Fruit fly (Drosophila melanogaster) whole organism, embryonic: ENCODE measurements around the gene egh.

Source experiments
- Antp ChIP-seq: fragments of 200-800 bp; sonication (Bioruptor generic); optimal IDR thresholded peaks from 3 replicates; lab custom pipeline; 2016; ENCODE audit warnings: missing biosample characterization, missing genetic modification characterization
- Atf6 ChIP-seq: fragments of 200-800 bp; sonication (Bioruptor generic); IDR thresholded peaks from 2 replicates; pipeline ENCODE4 v1.3.6; 2022; ENCODE audit warnings: missing biosample characterization, missing genetic modification characterization
- B-H1 ChIP-seq: fragments of 200-800 bp; sonication (Bioruptor generic); IDR thresholded peaks from 3 replicates; pipeline ENCODE4 v1.3.6; 2022; ENCODE audit warnings: missing biosample characterization, missing genetic modification characterization
- Blimp-1 ChIP-seq: fragments of 200-800 bp; sonication (Bioruptor generic); optimal IDR thresholded peaks from 3 replicates; lab custom pipeline; 2018; ENCODE audit warnings: missing biosample characterization, missing genetic modification characterization, mild to moderate bottlenecking, moderate library complexity, missing genetic modification reagents
- CG10267 ChIP-seq: fragments of 200-800 bp; sonication (Bioruptor generic); optimal IDR thresholded peaks from 2 replicates; lab custom pipeline; 2018; ENCODE audit warnings: missing biosample characterization, mild to moderate bottlenecking, missing genetic modification characterization, moderate library complexity
- CG10274 ChIP-seq: fragments of 200-800 bp; sonication (Bioruptor generic); optimal IDR thresholded peaks from 3 replicates; lab custom pipeline; 2017; ENCODE audit warnings: missing biosample characterization, mild to moderate bottlenecking, missing genetic modification characterization
- CG11085 ChIP-seq: fragments of 200-800 bp; sonication (Bioruptor generic); IDR thresholded peaks from 2 replicates; pipeline ENCODE4 v1.3.6; 2022; ENCODE audit warnings: missing biosample characterization, missing genetic modification characterization
- CG11093 ChIP-seq: fragments of 200-800 bp; sonication (Bioruptor generic); IDR thresholded peaks from 3 replicates; pipeline ENCODE4 v1.3.6; 2022; ENCODE audit warnings: missing biosample characterization, missing genetic modification characterization
- CG11247 ChIP-seq: fragments of 200-800 bp; sonication (Bioruptor generic); IDR thresholded peaks from 2 replicates; pipeline ENCODE4 v1.3.6; 2022; ENCODE audit warnings: missing biosample characterization, missing genetic modification characterization
- CG13287 ChIP-seq: fragments of 200-800 bp; sonication (Bioruptor generic); IDR thresholded peaks from 2 replicates; pipeline ENCODE4 v1.3.6; 2022; ENCODE audit warnings: missing biosample characterization, missing genetic modification characterization; ENCODE audit not compliant: partially characterized antibody
- CG16813 ChIP-seq: fragments of 200-800 bp; sonication (Bioruptor generic); IDR thresholded peaks from 3 replicates; pipeline ENCODE4 v1.3.6; 2022; ENCODE audit warnings: missing biosample characterization, missing genetic modification characterization; ENCODE audit not compliant: partially characterized antibody
- CG1832 ChIP-seq: fragments of 200-800 bp; sonication (Bioruptor generic); optimal IDR thresholded peaks from 2 replicates; lab custom pipeline; 2017; ENCODE audit warnings: missing biosample characterization, mild to moderate bottlenecking, missing genetic modification characterization, inconsistent platforms
- CG18599 ChIP-seq: fragments of 200-800 bp; sonication (Bioruptor generic); optimal IDR thresholded peaks from 3 replicates; lab custom pipeline; 2017; ENCODE audit warnings: missing biosample characterization, missing genetic modification characterization, mild to moderate bottlenecking, moderate library complexity, missing genetic modification reagents
- CG34376 ChIP-seq: fragments of 200-800 bp; sonication (Bioruptor generic); optimal IDR thresholded peaks from 2 replicates; lab custom pipeline; 2018; ENCODE audit warnings: missing biosample characterization, mild to moderate bottlenecking, missing genetic modification characterization
- CG3995 ChIP-seq: fragments of 200-800 bp; sonication (Bioruptor generic); optimal IDR thresholded peaks from 3 replicates; lab custom pipeline; 2016; ENCODE audit warnings: missing biosample characterization, missing genetic modification characterization
- CG6791 ChIP-seq: fragments of 200-800 bp; sonication (Bioruptor generic); IDR thresholded peaks from 3 replicates; pipeline ENCODE4 v1.3.6; 2022; ENCODE audit warnings: missing biosample characterization, missing genetic modification characterization; ENCODE audit not compliant: partially characterized antibody
- CG7745 ChIP-seq: fragments of 200-800 bp; sonication (Bioruptor generic); optimal IDR thresholded peaks from 2 replicates; lab custom pipeline; 2018; ENCODE audit warnings: missing biosample characterization, mild to moderate bottlenecking, missing genetic modification characterization, moderate library complexity
- Camta ChIP-seq: fragments of 200-800 bp; sonication (Bioruptor generic); optimal IDR thresholded peaks from 2 replicates; lab custom pipeline; 2016; ENCODE audit warnings: missing biosample characterization, missing genetic modification characterization
- Dref ChIP-seq: fragments of 200-800 bp; sonication (Bioruptor generic); IDR thresholded peaks from 2 replicates; pipeline ENCODE4 v1.3.6; 2022; ENCODE audit warnings: missing biosample characterization, missing genetic modification characterization
- Fer1 ChIP-seq: fragments of 200-800 bp; sonication (Bioruptor generic); optimal IDR thresholded peaks from 2 replicates; lab custom pipeline; 2017; ENCODE audit warnings: missing biosample characterization, mild to moderate bottlenecking, missing genetic modification characterization
- H15 ChIP-seq: fragments of 200-800 bp; sonication (Bioruptor generic); IDR thresholded peaks from 3 replicates; pipeline ENCODE4 v1.3.6; 2022; ENCODE audit warnings: missing biosample characterization, missing genetic modification characterization
- H2.0 ChIP-seq: fragments of 200-800 bp; sonication (Bioruptor generic); IDR thresholded peaks from 2 replicates; pipeline ENCODE4 v1.3.6; 2022; ENCODE audit warnings: missing biosample characterization, missing genetic modification characterization
- HLHmδ ChIP-seq: fragments of 200-800 bp; sonication (Bioruptor generic); optimal IDR thresholded peaks from 2 replicates; lab custom pipeline; 2018; ENCODE audit warnings: missing biosample characterization, mild to moderate bottlenecking, missing genetic modification characterization, moderate library complexity
- Med ChIP-seq: fragments of 200-800 bp; sonication (Bioruptor generic); peaks from one replicate; lab custom pipeline; 2016; ENCODE audit warnings: missing biosample characterization, missing genetic modification characterization, mild to moderate bottlenecking, inconsistent platforms, moderate library complexity
- NC2β ChIP-seq: fragments of 200-800 bp; sonication (Bioruptor generic); optimal IDR thresholded peaks from 2 replicates; lab custom pipeline; 2016; ENCODE audit warnings: missing biosample characterization, missing genetic modification characterization
- NK7.1 ChIP-seq: fragments of 200-800 bp; sonication (Bioruptor generic); optimal IDR thresholded peaks from 3 replicates; lab custom pipeline; 2016; ENCODE audit warnings: missing biosample characterization, missing genetic modification characterization
- Nf-YB ChIP-seq: fragments of 200-800 bp; sonication (Bioruptor generic); optimal IDR thresholded peaks from 3 replicates; lab custom pipeline; 2019; ENCODE audit warnings: missing biosample characterization, mild to moderate bottlenecking, missing genetic modification characterization, moderate library complexity
- Poxn ChIP-seq: fragments of 200-800 bp; sonication (Bioruptor generic); IDR thresholded peaks from 2 replicates; pipeline ENCODE4 v1.3.6; 2022; ENCODE audit warnings: missing biosample characterization, missing genetic modification characterization
- Ptx1 ChIP-seq: fragments of 200-800 bp; sonication (Bioruptor generic); IDR thresholded peaks from 2 replicates; pipeline ENCODE4 v1.3.6; 2022; ENCODE audit warnings: missing biosample characterization, missing genetic modification characterization
- br ChIP-seq: fragments of >200 bp; optimal IDR thresholded peaks from 2 replicates; lab custom pipeline; 2017
- cg ChIP-seq: fragments of 200-800 bp; sonication (Bioruptor generic); optimal IDR thresholded peaks from 3 replicates; lab custom pipeline; 2019; ENCODE audit warnings: missing biosample characterization, mild to moderate bottlenecking, missing genetic modification characterization, moderate library complexity
- cwo ChIP-seq: fragments of 200-800 bp; sonication (Bioruptor generic); optimal IDR thresholded peaks from 3 replicates; lab custom pipeline; 2017; ENCODE audit warnings: missing biosample characterization, missing genetic modification characterization, mild to moderate bottlenecking, moderate library complexity, missing genetic modification reagents
- dysf ChIP-seq: fragments of 200-800 bp; sonication (Bioruptor generic); IDR thresholded peaks from 3 replicates; pipeline ENCODE4 v1.3.6; 2022; ENCODE audit warnings: missing biosample characterization, missing genetic modification characterization
- grau ChIP-seq: fragments of 200-800 bp; optimal IDR thresholded peaks from 3 replicates; lab custom pipeline; 2019; ENCODE audit warnings: missing biosample characterization, mild to moderate bottlenecking, missing genetic modification characterization, moderate library complexity
- knrl ChIP-seq: fragments of 200-800 bp; sonication (Bioruptor generic); IDR thresholded peaks from 3 replicates; pipeline ENCODE4 v1.3.6; 2022; ENCODE audit warnings: missing biosample characterization, missing genetic modification characterization; ENCODE audit not compliant: partially characterized antibody
- otp ChIP-seq: fragments of 200-800 bp; sonication (Bioruptor generic); IDR thresholded peaks from 3 replicates; pipeline ENCODE4, ENCODE4 v1.3.6; 2022; ENCODE audit warnings: missing biosample characterization, missing genetic modification characterization
- pros ChIP-seq: fragments of 200-800 bp; sonication (Bioruptor generic); optimal IDR thresholded peaks from 3 replicates; lab custom pipeline; 2019; ENCODE audit warnings: missing biosample characterization, mild to moderate bottlenecking, missing genetic modification characterization, moderate library complexity
- row ChIP-seq: fragments of 200-800 bp; sonication (Bioruptor generic); IDR thresholded peaks from 3 replicates; pipeline ENCODE4 v1.3.6; 2022; ENCODE audit warnings: missing biosample characterization, missing genetic modification characterization
- scrt ChIP-seq: fragments of 200-800 bp; sonication (Bioruptor generic); optimal IDR thresholded peaks from 2 replicates; lab custom pipeline; 2018; ENCODE audit warnings: missing biosample characterization, mild to moderate bottlenecking, missing genetic modification characterization, moderate library complexity
- seq ChIP-seq: fragments of 200-800 bp; sonication (Bioruptor generic); IDR thresholded peaks from 2 replicates; pipeline ENCODE4 v1.3.6; 2022; ENCODE audit warnings: missing biosample characterization, missing genetic modification characterization
- sim ChIP-seq: fragments of 200-800 bp; sonication (Bioruptor generic); IDR thresholded peaks from 2 replicates; pipeline ENCODE4 v1.3.6; 2022; ENCODE audit warnings: missing biosample characterization, missing genetic modification characterization
- sima ChIP-seq: fragments of 200-800 bp; sonication (Bioruptor generic); optimal IDR thresholded peaks from 2 replicates; lab custom pipeline; 2016; ENCODE audit warnings: missing biosample characterization, missing genetic modification characterization
- so ChIP-seq: fragments of 200-800 bp; sonication (Bioruptor generic); IDR thresholded peaks from 3 replicates; pipeline ENCODE4 v1.3.6; 2022; ENCODE audit warnings: missing biosample characterization, missing genetic modification characterization
- sob ChIP-seq: fragments of 200-800 bp; sonication (Bioruptor generic); IDR thresholded peaks from 2 replicates; pipeline ENCODE4 v1.3.6; 2022; ENCODE audit warnings: missing biosample characterization, missing genetic modification characterization
- stwl ChIP-seq: fragments of 200-800 bp; sonication (Bioruptor generic); optimal IDR thresholded peaks from 3 replicates; lab custom pipeline; 2018; ENCODE audit warnings: missing biosample characterization, mild to moderate bottlenecking, missing genetic modification characterization, moderate library complexity
- tio ChIP-seq: fragments of 200-800 bp; sonication (Bioruptor generic); optimal IDR thresholded peaks from 2 replicates; lab custom pipeline; 2017; ENCODE audit warnings: missing biosample characterization, missing genetic modification characterization, inconsistent platforms
- tll ChIP-seq, 2 experiments: fragments of 200-800 bp in 1 of 2; fragments of >200 bp in 1 of 2; sonication (Bioruptor generic) in 1 of 2; optimal IDR thresholded peaks; 2 replicates each; lab custom pipeline; 2017 to 2019; ENCODE audit warnings: missing biosample characterization in 2 of 2, missing genetic modification characterization in 2 of 2, mild to moderate bottlenecking in 1 of 2, moderate library complexity in 1 of 2

Gene egh

DNA sequence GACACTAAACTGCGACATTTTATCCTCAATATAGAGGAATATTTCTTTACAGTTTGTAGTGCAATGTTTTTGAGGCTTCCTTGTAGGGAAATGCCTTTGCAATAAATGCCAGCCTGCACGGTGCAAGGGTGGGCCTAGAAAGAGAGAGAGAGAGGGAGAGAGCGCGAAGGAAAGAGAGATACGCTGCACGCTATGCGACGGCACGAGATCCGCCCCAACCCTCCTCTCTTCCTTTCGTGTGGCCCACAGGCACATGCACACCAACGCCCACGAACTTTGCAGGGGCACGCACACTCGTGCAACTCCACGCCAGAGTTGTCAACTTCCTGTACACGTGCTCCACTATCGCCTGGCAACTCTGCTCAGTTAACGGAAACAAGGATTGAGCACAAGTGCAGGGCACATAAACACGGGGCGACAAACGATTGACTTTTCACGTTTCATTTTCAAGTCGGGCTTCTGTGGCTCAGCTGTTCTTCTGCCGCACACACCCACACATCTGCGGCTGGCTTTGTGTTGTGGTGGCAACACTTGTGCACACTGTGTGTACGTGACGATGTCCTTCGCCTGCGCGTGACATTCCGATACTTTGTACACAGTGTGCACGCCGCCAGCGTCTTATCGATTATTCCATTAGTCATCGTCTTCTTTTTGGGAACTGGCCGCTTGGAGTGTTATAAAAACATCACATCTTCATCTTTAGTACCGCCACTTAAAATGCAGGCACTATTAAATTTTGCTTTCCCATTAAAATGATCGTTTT lies 47.8 kb downstream of the egh start (continued):
- TF ChIP-seq seq (GFP tag; lab: Robert Waterston, UW) (peak; percentile 18; the same call in 1 of the 2 replicates), Dref (GFP tag; lab: Robert Waterston, UW) (peak; percentile 44), CG1832 (GFP tag; lab: Kevin White, UChicago) (peak; percentile 55), tll (GFP tag; optimal IDR thresholded peaks at IDR 0.05; lab: Kevin White, UChicago) (no peak), otp (GFP tag; lab: Robert Waterston, UW) (0 out of 3 replicates have a peak, but pooled peaks have one; percentile 10), so (GFP tag; lab: Robert Waterston, UW) (no peak), CG11247 (GFP tag; lab: Robert Waterston, UW) (no peak), sim (no peak), B-H1 (GFP tag; lab: Robert Waterston, UW) (no peak), sob (GFP tag; lab: Robert Waterston, UW) (0 out of 2 replicates have a peak, but pooled peaks have one; percentile 10), Antp (no peak), Med (GFP tag; lab: Kevin White, UChicago) (peak; percentile 45), H2.0 (GFP tag; lab: Robert Waterston, UW) (no peak), scrt (GFP tag; lab: Kevin White, UChicago) (no peak), CG18599 (GFP tag; lab: Kevin White, UChicago) (peak; percentile 18), knrl (GFP tag; lab: Robert Waterston, UW) (peak; percentile 20; the same call in 1 of the 3 replicates), CG16813 (GFP tag; lab: Robert Waterston, UW) (peak; percentile 35; the same call in 2 of the 3 replicates), CG34376 (GFP tag; lab: Kevin White, UChicago) (no peak), Blimp-1 (GFP tag; lab: Kevin White, UChicago) (no peak), Ptx1 (GFP tag; lab: Robert Waterston, UW) (0 out of 2 replicates have a peak, but pooled peaks have one; percentile 10), Poxn (GFP tag; lab: Robert Waterston, UW) (no peak), CG11085 (GFP tag; lab: Robert Waterston, UW) (no peak), CG3995 (GFP tag; lab: Kevin White, UChicago) (no peak), Fer1 (GFP tag; lab: Kevin White, UChicago) (peak; percentile 7), dysf (GFP tag; lab: Robert Waterston, UW) (peak; percentile 30; the same call in 1 of the 3 replicates), Atf6 (GFP tag; lab: Robert Waterston, UW) (no peak), Nf-YB (GFP tag; lab: Kevin White, UChicago) (no peak), CG13287 (GFP tag; lab: Robert Waterston, UW) (peak; percentile 28; the same call in 1 of the 2 replicates), Camta (GFP tag; lab: Kevin White, UChicago) (no peak), grau (no peak), sima (GFP tag; lab: Kevin White, UChicago) (no peak), row (GFP tag; lab: Robert Waterston, UW) (no peak), CG6791 (GFP tag; lab: Robert Waterston, UW) (0 out of 3 replicates have a peak, but pooled peaks have one; percentile 46), CG10274 (GFP tag; lab: Kevin White, UChicago) (no peak)

dm6 chrX:2636825-2637535 lies 48.7 kb downstream of the egh start:
- TF ChIP-seq NK7.1 (GFP tag; lab: Kevin White, UChicago) (no peak), br (lab: Kevin White, UChicago) (no peak), cg (GFP tag; lab: Kevin White, UChicago) (peak; percentile 53), cwo (GFP tag; lab: Kevin White, UChicago) (peak; percentile 2), H15 (no peak), Fer1 (GFP tag; lab: Kevin White, UChicago) (no peak), CG10267 (peak; percentile 23), CG11093 (GFP tag; lab: Robert Waterston, UW) (no peak), tio (GFP tag; lab: Kevin White, UChicago) (no peak), CG7745 (tag; lab: Kevin White, UChicago) (no peak), NC2β (GFP tag; lab: Kevin White, UChicago) (no peak), HLHmδ (GFP tag; lab: Kevin White, UChicago) (no peak), scrt (GFP tag; lab: Kevin White, UChicago) (peak; percentile 79), stwl (tag; lab: Kevin White, UChicago) (peak; percentile 7), pros (no peak)
